Fruit fly (Drosophila melanogaster) whole organism, pupa: ENCODE measurements around the gene Ggamma30A.

Source experiments
- CG8159 ChIP-seq: fragments of 200-800 bp; sonication (Bioruptor generic); optimal IDR thresholded peaks from 3 replicates; lab custom pipeline; 2018; ENCODE audit warnings: missing biosample characterization, mild to moderate bottlenecking, missing genetic modification characterization, moderate library complexity
- CG8301 ChIP-seq: fragments of 200-800 bp; sonication (Bioruptor generic); optimal IDR thresholded peaks from 2 replicates; lab custom pipeline; 2018; ENCODE audit warnings: missing biosample characterization, mild to moderate bottlenecking, missing genetic modification characterization
- CG9948 ChIP-seq: fragments of 200-800 bp; sonication (Bioruptor generic); optimal IDR thresholded peaks from 2 replicates; lab custom pipeline; 2018; ENCODE audit warnings: missing biosample characterization, mild to moderate bottlenecking, missing genetic modification characterization, moderate library complexity
- EcR ChIP-seq: fragments of 200-800 bp; sonication (Bioruptor generic); optimal IDR thresholded peaks from 3 replicates; lab custom pipeline; 2019; ENCODE audit warnings: missing biosample characterization, missing genetic modification characterization, mild to moderate bottlenecking, moderate library complexity, missing genetic modification reagents
- Ets98B ChIP-seq: fragments of 200-800 bp; sonication (Bioruptor generic); IDR thresholded peaks from 2 replicates; pipeline ENCODE4 v1.3.6; 2022; ENCODE audit warnings: missing biosample characterization, missing genetic modification characterization
- Pif1A ChIP-seq: fragments of 200-800 bp; sonication (Bioruptor generic); optimal IDR thresholded peaks from 3 replicates; lab custom pipeline; 2016; ENCODE audit warnings: missing biosample characterization, missing genetic modification characterization
- Snoo ChIP-seq: fragments of 200-800 bp; sonication (Bioruptor generic); optimal IDR thresholded peaks from 3 replicates; lab custom pipeline; 2017; ENCODE audit warnings: missing biosample characterization, mild to moderate bottlenecking, missing genetic modification characterization, inconsistent platforms
- fd96Ca ChIP-seq: fragments of 200-800 bp; sonication (Bioruptor generic); IDR thresholded peaks from 3 replicates; pipeline ENCODE4 v1.3.6; 2022; ENCODE audit warnings: missing biosample characterization, missing genetic modification characterization
- rn ChIP-seq: fragments of 200-800 bp; sonication (Bioruptor generic); IDR thresholded peaks from 2 replicates; pipeline ENCODE4 v1.3.6; 2022; ENCODE audit warnings: missing biosample characterization, missing genetic modification characterization

DNA sequence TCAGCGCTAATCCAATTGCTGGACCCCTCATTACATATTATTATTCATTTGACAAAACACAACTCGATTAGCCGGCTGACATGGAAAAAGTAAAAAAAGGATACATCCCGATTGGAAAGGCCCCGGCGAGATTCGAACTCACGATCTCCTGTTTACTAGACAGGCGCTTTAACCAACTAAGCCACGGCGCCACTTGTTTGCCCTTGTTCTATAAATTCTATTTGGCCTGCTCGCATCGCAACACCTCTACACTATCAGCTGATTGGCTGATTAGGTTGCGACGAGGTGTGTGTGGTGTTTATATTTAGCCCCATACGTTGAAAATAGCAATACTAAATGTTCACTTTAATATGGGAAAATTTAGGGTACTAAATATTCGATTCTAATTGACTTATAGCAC lies 20.0 kb upstream of the Ggamma30A start:
- no peak for TF ChIP-seq rn
- TF ChIP-seq Pif1A (GFP tag; lab: Kevin White, UChicago), result no peak
- no peak for TF ChIP-seq CG8159 (tag; lab: Kevin White, UChicago)
- no peak for TF ChIP-seq CG8301 (tag; lab: Kevin White, UChicago)
- no peak for TF ChIP-seq Snoo (tag; lab: Kevin White, UChicago)
- TF ChIP-seq Ets98B (GFP tag; lab: Robert Waterston, UW), result no peak
- TF ChIP-seq fd96Ca (GFP tag; lab: Robert Waterston, UW), result no peak
- no peak for TF ChIP-seq EcR (GFP tag; lab: Kevin White, UChicago)
- no peak for TF ChIP-seq CG9948 (tag; lab: Kevin White, UChicago)
